Worm (Caenorhabditis elegans) whole organism, L3 larva: ENCODE data around the gene capa-1.

ENCODE experiments used
- elt-2 ChIP-seq: sonication (generic microtip); optimal IDR thresholded peaks from 2 replicates; lab custom pipeline; 2016; ENCODE audit warnings: missing genetic modification reagents, mild to moderate bottlenecking, missing genetic modification characterization, missing compliant biosample characterization
- jun-1 ChIP-seq: fragments of 150-350 bp; optimal IDR thresholded peaks from 2 replicates; lab custom pipeline; 2014; ENCODE audit warnings: missing biosample characterization, missing genetic modification reagents, missing genetic modification characterization
- mdl-1 ChIP-seq: fragments of 150-350 bp; optimal IDR thresholded peaks from 2 replicates; lab custom pipeline; 2014; ENCODE audit warnings: missing biosample characterization, missing genetic modification characterization
- nhr-11 ChIP-seq: fragments of 150-350 bp; optimal IDR thresholded peaks from 2 replicates; lab custom pipeline; 2014; ENCODE audit warnings: missing biosample characterization, missing genetic modification characterization
- nhr-237 ChIP-seq: fragments of 150-350 bp; optimal IDR thresholded peaks from 2 replicates; lab custom pipeline; 2014; ENCODE audit warnings: missing biosample characterization, missing genetic modification characterization
- nhr-76 ChIP-seq: fragments of 150-350 bp; sonication (generic microtip); optimal IDR thresholded peaks from 5 replicates; lab custom pipeline; 2014; ENCODE audit warnings: missing biosample characterization, missing genetic modification characterization

DNA sequence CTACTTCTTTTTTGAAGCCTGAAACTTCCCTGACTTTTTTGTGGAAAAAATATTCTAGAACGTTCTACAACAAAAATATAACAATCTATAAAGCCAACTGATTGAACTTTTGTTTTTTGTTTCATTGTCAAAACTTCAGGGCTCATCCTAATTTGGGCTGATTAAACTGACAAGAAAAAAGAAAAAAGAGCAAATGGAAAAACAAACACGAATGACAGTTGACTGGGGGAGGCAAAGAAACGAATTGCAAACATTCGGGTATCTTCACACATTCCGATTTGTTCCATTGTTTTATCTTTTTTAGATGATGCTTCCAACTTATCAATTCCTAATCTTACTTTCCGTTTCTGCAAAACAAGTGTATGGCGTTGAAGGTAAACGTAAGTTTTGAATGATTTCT lies 16.3 kb downstream of the capa-1 start, which contains the start of gene C46F4.3:
- TF ChIP-seq mdl-1 (tag; lab: Kevin White, UChicago), result no peak
- TF ChIP-seq nhr-76 (tag; lab: Kevin White, UChicago), result no peak
- no peak for TF ChIP-seq nhr-237 (tag; lab: Kevin White, UChicago)
- TF ChIP-seq elt-2, result no peak
- TF ChIP-seq jun-1, result no peak
- TF ChIP-seq nhr-11 (tag; lab: Kevin White, UChicago), result no peak
